Fruit fly (Drosophila melanogaster) whole organism, embryonic: ENCODE results near the gene Nup93-1.

Experiments used
- CG10267 ChIP-seq: fragments of 200-800 bp; sonication (Bioruptor generic); optimal IDR thresholded peaks from 2 replicates; lab custom pipeline; 2018; ENCODE audit warnings: missing biosample characterization, mild to moderate bottlenecking, missing genetic modification characterization, moderate library complexity
- CG12104 ChIP-seq: fragments of 200-800 bp; sonication (Bioruptor generic); optimal IDR thresholded peaks from 3 replicates; lab custom pipeline; 2016; ENCODE audit warnings: missing biosample characterization, missing genetic modification characterization
- CG13624 ChIP-seq: fragments of 200-800 bp; sonication (Bioruptor generic); optimal IDR thresholded peaks from 2 replicates; lab custom pipeline; 2016; ENCODE audit warnings: missing biosample characterization, missing genetic modification characterization
- CG13775 ChIP-seq: fragments of 200-800 bp; sonication (Bioruptor generic); optimal IDR thresholded peaks from 3 replicates; lab custom pipeline; 2017; ENCODE audit warnings: missing biosample characterization, mild to moderate bottlenecking, missing genetic modification characterization
- CG14710 ChIP-seq: fragments of 200-800 bp; sonication (Bioruptor generic); optimal IDR thresholded peaks from 3 replicates; lab custom pipeline; 2019; ENCODE audit warnings: missing biosample characterization, mild to moderate bottlenecking, missing genetic modification characterization, moderate library complexity
- CG15696 ChIP-seq: fragments of 200-800 bp; sonication (Bioruptor generic); optimal IDR thresholded peaks from 2 replicates; lab custom pipeline; 2019; ENCODE audit warnings: missing biosample characterization, mild to moderate bottlenecking, missing genetic modification characterization, moderate library complexity
- CG17912 ChIP-seq: fragments of 200-800 bp; sonication (Bioruptor generic); optimal IDR thresholded peaks from 2 replicates; lab custom pipeline; 2018; ENCODE audit warnings: missing biosample characterization, mild to moderate bottlenecking, missing genetic modification characterization
- CG30403 ChIP-seq: fragments of 200-800 bp; sonication (Bioruptor generic); optimal IDR thresholded peaks from 3 replicates; lab custom pipeline; 2016; ENCODE audit warnings: missing biosample characterization, missing genetic modification characterization
- CG3407 ChIP-seq: fragments of 200-800 bp; sonication (Bioruptor generic); optimal IDR thresholded peaks from 2 replicates; lab custom pipeline; 2018; ENCODE audit warnings: missing biosample characterization, mild to moderate bottlenecking, missing genetic modification characterization
- CG6791 ChIP-seq: fragments of 200-800 bp; sonication (Bioruptor generic); IDR thresholded peaks from 3 replicates; pipeline ENCODE4 v1.3.6; 2022; ENCODE audit warnings: missing biosample characterization, missing genetic modification characterization; ENCODE audit not compliant: partially characterized antibody
- CG6854 ChIP-seq: fragments of 200-800 bp; sonication (Bioruptor generic); optimal IDR thresholded peaks from 3 replicates; lab custom pipeline; 2017; ENCODE audit warnings: missing biosample characterization, mild to moderate bottlenecking, missing genetic modification characterization
- CG9932 ChIP-seq: fragments of 200-800 bp; sonication (Bioruptor generic); IDR thresholded peaks from 2 replicates; pipeline ENCODE4 v1.3.6; 2022; ENCODE audit warnings: missing biosample characterization, missing genetic modification characterization
- Jarid2 ChIP-seq: fragments of 200-800 bp; sonication (Bioruptor generic); optimal IDR thresholded peaks from 3 replicates; lab custom pipeline; 2017; ENCODE audit warnings: mild to moderate bottlenecking, missing biosample characterization, missing genetic modification reagents, missing genetic modification characterization
- Lpt ChIP-seq: fragments of >200 bp; optimal IDR thresholded peaks from 2 replicates; lab custom pipeline; 2018; ENCODE audit warnings: missing biosample characterization, missing genetic modification characterization
- MESR4 ChIP-seq: fragments of 200-800 bp; sonication (Bioruptor generic); optimal IDR thresholded peaks from 2 replicates; lab custom pipeline; 2018; ENCODE audit warnings: missing biosample characterization, mild to moderate bottlenecking, missing genetic modification characterization, moderate library complexity
- Med ChIP-seq: fragments of 200-800 bp; sonication (Bioruptor generic); peaks from one replicate; lab custom pipeline; 2016; ENCODE audit warnings: missing biosample characterization, missing genetic modification characterization, mild to moderate bottlenecking, inconsistent platforms, moderate library complexity
- Nf-YB ChIP-seq: fragments of 200-800 bp; sonication (Bioruptor generic); optimal IDR thresholded peaks from 3 replicates; lab custom pipeline; 2019; ENCODE audit warnings: missing biosample characterization, mild to moderate bottlenecking, missing genetic modification characterization, moderate library complexity
- Xbp1 ChIP-seq: fragments of 200-800 bp; sonication (Bioruptor generic); optimal IDR thresholded peaks from 3 replicates; lab custom pipeline; 2016; ENCODE audit warnings: missing biosample characterization, mild to moderate bottlenecking, missing genetic modification characterization
- ash1 ChIP-seq: fragments of 200-800 bp; sonication (Bioruptor generic); optimal IDR thresholded peaks from 2 replicates; lab custom pipeline; 2018; ENCODE audit warnings: missing biosample characterization, mild to moderate bottlenecking, missing genetic modification characterization
- chm ChIP-seq: fragments of 200-800 bp; sonication (Bioruptor generic); IDR thresholded peaks from 2 replicates; pipeline ENCODE4 v1.3.6; 2022; ENCODE audit warnings: missing biosample characterization, missing genetic modification characterization
- chn ChIP-seq: fragments of 200-800 bp; sonication (Bioruptor generic); optimal IDR thresholded peaks from 2 replicates; lab custom pipeline; 2016; ENCODE audit warnings: missing biosample characterization, missing genetic modification characterization
- ci ChIP-seq: fragments of 200-800 bp; sonication (Bioruptor generic); IDR thresholded peaks from 3 replicates; pipeline ENCODE4 v1.3.6; 2022; ENCODE audit warnings: missing biosample characterization, missing genetic modification characterization
- crc ChIP-seq: fragments of 200-800 bp; sonication (Bioruptor generic); optimal IDR thresholded peaks from 2 replicates; lab custom pipeline; 2016; ENCODE audit warnings: missing biosample characterization, missing genetic modification characterization
- dm ChIP-seq: fragments of 200-800 bp; sonication (Bioruptor generic); optimal IDR thresholded peaks from 3 replicates; lab custom pipeline; 2016; ENCODE audit warnings: missing biosample characterization, missing genetic modification characterization
- ems ChIP-seq: fragments of 200-800 bp; sonication (Bioruptor generic); optimal IDR thresholded peaks from 3 replicates; lab custom pipeline; 2016; ENCODE audit warnings: missing biosample characterization, missing genetic modification characterization
- ewg ChIP-seq: fragments of 200-800 bp; sonication (Bioruptor generic); optimal IDR thresholded peaks from 3 replicates; lab custom pipeline; 2017; ENCODE audit warnings: mild to moderate bottlenecking, missing biosample characterization, missing genetic modification reagents, missing genetic modification characterization
- exex ChIP-seq: fragments of 200-800 bp; sonication (Bioruptor generic); optimal IDR thresholded peaks from 4 replicates; lab custom pipeline; 2018; ENCODE audit warnings: missing biosample characterization, mild to moderate bottlenecking, missing genetic modification characterization, moderate library complexity
- eyg ChIP-seq: fragments of 200-800 bp; sonication (Bioruptor generic); optimal IDR thresholded peaks from 3 replicates; lab custom pipeline; 2016; ENCODE audit warnings: missing biosample characterization, missing genetic modification characterization
- hbn ChIP-seq: fragments of 200-800 bp; sonication (Bioruptor generic); IDR thresholded peaks from 2 replicates; pipeline ENCODE4 v1.3.6; 2022; ENCODE audit warnings: missing biosample characterization, missing genetic modification characterization; ENCODE audit not compliant: partially characterized antibody
- lbe ChIP-seq: fragments of 200-800 bp; sonication (Bioruptor generic); optimal IDR thresholded peaks from 2 replicates; lab custom pipeline; 2016; ENCODE audit warnings: missing biosample characterization, mild to moderate bottlenecking, missing genetic modification characterization
- mld ChIP-seq: fragments of 200-800 bp; sonication (Bioruptor generic); IDR thresholded peaks from 3 replicates; pipeline ENCODE4 v1.3.6; 2022; ENCODE audit warnings: missing biosample characterization, missing genetic modification characterization; ENCODE audit not compliant: partially characterized antibody
- pb ChIP-seq: fragments of 200-800 bp; sonication (Bioruptor generic); optimal IDR thresholded peaks from 3 replicates; lab custom pipeline; 2016; ENCODE audit warnings: missing biosample characterization, missing genetic modification characterization
- pzg ChIP-seq: fragments of 200-800 bp; sonication (Bioruptor generic); optimal IDR thresholded peaks from 3 replicates; lab custom pipeline; 2018; ENCODE audit warnings: missing biosample characterization, mild to moderate bottlenecking, missing genetic modification characterization, moderate library complexity
- row ChIP-seq: fragments of 200-800 bp; sonication (Bioruptor generic); IDR thresholded peaks from 3 replicates; pipeline ENCODE4 v1.3.6; 2022; ENCODE audit warnings: missing biosample characterization, missing genetic modification characterization
- slp2 ChIP-seq: fragments of 200-800 bp; sonication (Bioruptor generic); optimal IDR thresholded peaks from 2 replicates; lab custom pipeline; 2016; ENCODE audit warnings: missing biosample characterization, missing genetic modification characterization
- stwl ChIP-seq: fragments of 200-800 bp; sonication (Bioruptor generic); optimal IDR thresholded peaks from 3 replicates; lab custom pipeline; 2018; ENCODE audit warnings: missing biosample characterization, mild to moderate bottlenecking, missing genetic modification characterization, moderate library complexity
- tio ChIP-seq: fragments of 200-800 bp; sonication (Bioruptor generic); optimal IDR thresholded peaks from 2 replicates; lab custom pipeline; 2017; ENCODE audit warnings: missing biosample characterization, missing genetic modification characterization, inconsistent platforms

Nup93-1 gene

DNA sequence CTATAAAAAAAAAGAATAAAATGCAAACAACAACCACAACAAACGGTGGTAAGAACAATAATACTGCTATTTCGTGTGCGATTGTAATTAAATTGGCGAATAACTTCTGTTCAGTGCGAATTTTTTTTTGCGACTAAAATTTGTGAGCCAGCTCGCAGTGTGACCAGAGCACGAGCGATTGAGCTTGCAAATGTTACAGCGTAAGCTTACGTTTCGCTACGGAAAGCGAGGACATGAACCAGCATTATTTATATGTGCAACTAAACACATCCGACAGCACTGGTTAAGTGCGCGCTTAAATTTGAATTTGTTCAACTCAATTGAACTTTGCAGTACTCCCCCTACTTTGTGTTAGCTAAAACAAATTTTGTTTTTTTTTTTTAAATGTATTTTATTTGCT is 23.1 kb downstream of the Nup93-1 start, which contains the start of gene AMPdeam (continued):
- TF ChIP-seq ash1: no peak
- peak; percentile 96 for TF ChIP-seq stwl
- no peak for TF ChIP-seq Lpt (GFP tag; lab: Kevin White, UChicago)
- no peak for TF ChIP-seq mld (GFP tag; lab: Robert Waterston, UW)
- TF ChIP-seq Jarid2 (GFP tag; lab: Kevin White, UChicago): peak; percentile 44
- peak; percentile 85 for TF ChIP-seq CG10267
- TF ChIP-seq ci (GFP tag; lab: Robert Waterston, UW): no peak
- no peak for TF ChIP-seq CG3407 (GFP tag; lab: Kevin White, UChicago)
- no peak for TF ChIP-seq CG12104 (GFP tag; lab: Kevin White, UChicago)
- no peak for TF ChIP-seq CG14710 (tag; lab: Kevin White, UChicago)
- TF ChIP-seq slp2: no peak
- TF ChIP-seq ewg (GFP tag; lab: Kevin White, UChicago): peak; percentile 5
- TF ChIP-seq CG15696 (tag; lab: Kevin White, UChicago): no peak
- TF ChIP-seq CG6854 (GFP tag; lab: Kevin White, UChicago): no peak
- no peak for TF ChIP-seq Med (GFP tag; lab: Kevin White, UChicago)
- TF ChIP-seq eyg: no peak
- no peak for TF ChIP-seq CG13775 (GFP tag; lab: Kevin White, UChicago)
- TF ChIP-seq MESR4 (GFP tag; lab: Kevin White, UChicago): no peak
- TF ChIP-seq CG30403 (GFP tag; lab: Kevin White, UChicago): peak; percentile 0
- no peak for TF ChIP-seq ems (GFP tag; lab: Kevin White, UChicago)
- no peak for TF ChIP-seq exex (tag; lab: Kevin White, UChicago)
- TF ChIP-seq Xbp1 (GFP tag; lab: Kevin White, UChicago): peak; percentile 18
- TF ChIP-seq lbe (GFP tag; lab: Kevin White, UChicago): peak; percentile 65
- no peak for TF ChIP-seq row (GFP tag; lab: Robert Waterston, UW)
- TF ChIP-seq Nf-YB (GFP tag; lab: Kevin White, UChicago): no peak
- TF ChIP-seq tio (GFP tag; lab: Kevin White, UChicago): no peak
- peak; percentile 57 for TF ChIP-seq CG13624 (GFP tag; lab: Kevin White, UChicago)
- TF ChIP-seq CG17912 (GFP tag; lab: Kevin White, UChicago): no peak
- TF ChIP-seq CG9932 (GFP tag; lab: Robert Waterston, UW): no peak; the same call in 1 of the 2 replicates
- TF ChIP-seq chm (GFP tag; lab: Robert Waterston, UW): no peak
- no peak for TF ChIP-seq hbn (GFP tag; lab: Robert Waterston, UW)
- 0 out of 3 replicates have a peak, but pooled peaks have one; percentile 6 for TF ChIP-seq CG6791
- TF ChIP-seq pb (GFP tag; lab: Kevin White, UChicago): no peak
- no peak for TF ChIP-seq chn (GFP tag; lab: Kevin White, UChicago)
- no peak for TF ChIP-seq crc (GFP tag; lab: Kevin White, UChicago)
- TF ChIP-seq pzg (GFP tag; lab: Kevin White, UChicago): peak; percentile 90
- no peak for TF ChIP-seq dm (GFP tag; lab: Kevin White, UChicago)
